Fruit fly (Drosophila melanogaster): Measurements from ENCODE around the gene CG11069.

DNA sequence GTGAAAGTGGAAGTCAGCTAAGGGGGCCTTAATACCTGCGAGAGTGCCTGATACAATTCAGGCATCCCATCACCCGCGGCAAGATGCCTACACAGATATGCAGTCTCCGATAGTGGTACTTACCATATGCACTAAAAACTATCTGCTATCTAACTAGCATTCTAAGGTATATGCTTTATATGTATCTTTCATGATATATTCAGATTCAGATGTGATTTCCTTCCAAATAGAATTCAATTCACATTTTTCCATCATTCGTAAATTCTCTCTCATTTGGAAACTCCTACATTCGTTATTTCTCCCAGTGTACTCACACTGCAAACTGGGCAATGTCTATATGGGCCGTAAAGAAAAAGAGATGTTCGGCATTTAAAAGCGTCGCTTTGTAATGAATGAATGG is 8.1 kb upstream of the CG11069 start:
- TF ChIP-seq usp (GFP tag; optimal IDR thresholded peaks at IDR 0.05): no peak
- no peak for TF ChIP-seq EcR (GFP tag; optimal IDR thresholded peaks at IDR 0.05)
- no peak for TF ChIP-seq Dll (optimal IDR thresholded peaks at IDR 0.05)
- TF ChIP-seq pan (optimal IDR thresholded peaks at IDR 0.05): no peak
